Worm (Caenorhabditis elegans) whole organism, L2 larva: Measurements from ENCODE around the gene ebp-3.

Source experiments
- F13H6.1 ChIP-seq: sonication (generic microtip); optimal IDR thresholded peaks from 2 replicates; lab custom pipeline; 2016; ENCODE audit warnings: missing genetic modification characterization, missing compliant biosample characterization
- Y55F3AM.14 ChIP-seq: fragments of 200-800 bp; sonication (Bioruptor generic); optimal IDR thresholded peaks from 2 replicates; lab custom pipeline; 2018; ENCODE audit warnings: mild to moderate bottlenecking, missing genetic modification characterization, missing compliant biosample characterization
- alr-1 ChIP-seq: fragments of 150-350 bp; optimal IDR thresholded peaks from 2 replicates; lab custom pipeline; 2014; ENCODE audit warnings: missing biosample characterization, missing genetic modification characterization
- ama-1 ChIP-seq: fragments of 150-350 bp; optimal IDR thresholded peaks from 2 replicates; lab custom pipeline; 2018; ENCODE audit warnings: inconsistent platforms
- blmp-1 ChIP-seq: sonication (generic microtip); optimal IDR thresholded peaks from 2 replicates; lab custom pipeline; 2017; ENCODE audit warnings: missing genetic modification characterization, mild to moderate bottlenecking, missing compliant biosample characterization, antibody characterized with exemption, moderate library complexity; ENCODE audit not compliant: insufficient read depth
- ceh-16 ChIP-seq: fragments of 150-350 bp; optimal IDR thresholded peaks from 2 replicates; lab custom pipeline; 2014; ENCODE audit warnings: missing biosample characterization, missing genetic modification characterization
- ceh-82 ChIP-seq: fragments of 150-350 bp; optimal IDR thresholded peaks from 2 replicates; lab custom pipeline; 2014; ENCODE audit warnings: missing biosample characterization, missing genetic modification characterization
- dmd-4 ChIP-seq: sonication (generic microtip); optimal IDR thresholded peaks from 2 replicates; lab custom pipeline; 2017; ENCODE audit warnings: missing biosample characterization, missing genetic modification characterization
- elt-3 ChIP-seq: sonication (generic microtip); optimal IDR thresholded peaks from 2 replicates; lab custom pipeline; 2017; ENCODE audit warnings: missing biosample characterization, missing genetic modification characterization
- lin-11 ChIP-seq: fragments of 150-350 bp; sonication (generic microtip); optimal IDR thresholded peaks from 2 replicates; lab custom pipeline; 2014; ENCODE audit warnings: missing biosample characterization, missing genetic modification characterization, inconsistent platforms, mixed read lengths
- lin-13 ChIP-seq: fragments of 150-350 bp; optimal IDR thresholded peaks from 2 replicates; lab custom pipeline; 2014; ENCODE audit warnings: missing biosample characterization, missing genetic modification reagents, missing genetic modification characterization
- lin-39 ChIP-seq: fragments of 150-350 bp; optimal IDR thresholded peaks from 2 replicates; lab custom pipeline; 2014; ENCODE audit warnings: missing biosample characterization, missing genetic modification reagents, missing genetic modification characterization
- lsy-2 ChIP-seq, 2 experiments: fragments of 150-350 bp in 1 of 2; sonication (generic microtip) in 1 of 2; optimal IDR thresholded peaks; 2 replicates each; lab custom pipeline; 2014 to 2017; ENCODE audit warnings: missing biosample characterization in 2 of 2, missing genetic modification characterization in 2 of 2
- mab-5 ChIP-seq: fragments of 150-350 bp; optimal IDR thresholded peaks from 2 replicates; lab custom pipeline; 2014; ENCODE audit warnings: missing biosample characterization, missing genetic modification characterization
- nhr-10 ChIP-seq: sonication (generic microtip); optimal IDR thresholded peaks from 2 replicates; lab custom pipeline; 2017; ENCODE audit warnings: missing biosample characterization, missing genetic modification characterization
- nhr-11 ChIP-seq: fragments of 150-350 bp; optimal IDR thresholded peaks from 2 replicates; lab custom pipeline; 2014; ENCODE audit warnings: missing biosample characterization, missing genetic modification characterization
- nhr-12 ChIP-seq: fragments of 150-350 bp; optimal IDR thresholded peaks from 2 replicates; lab custom pipeline; 2014; ENCODE audit warnings: missing biosample characterization, missing genetic modification characterization
- nhr-21 ChIP-seq: fragments of 150-350 bp; optimal IDR thresholded peaks from 2 replicates; lab custom pipeline; 2014; ENCODE audit warnings: missing biosample characterization, missing genetic modification characterization
- sma-3 ChIP-seq: sonication (generic microtip); optimal IDR thresholded peaks from 2 replicates; lab custom pipeline; 2016; ENCODE audit warnings: missing genetic modification reagents, missing genetic modification characterization, missing compliant biosample characterization
- zag-1 ChIP-seq: fragments of 150-350 bp; optimal IDR thresholded peaks from 2 replicates; lab custom pipeline; 2014; ENCODE audit warnings: missing biosample characterization, missing genetic modification characterization

ebp-3 gene

DNA sequence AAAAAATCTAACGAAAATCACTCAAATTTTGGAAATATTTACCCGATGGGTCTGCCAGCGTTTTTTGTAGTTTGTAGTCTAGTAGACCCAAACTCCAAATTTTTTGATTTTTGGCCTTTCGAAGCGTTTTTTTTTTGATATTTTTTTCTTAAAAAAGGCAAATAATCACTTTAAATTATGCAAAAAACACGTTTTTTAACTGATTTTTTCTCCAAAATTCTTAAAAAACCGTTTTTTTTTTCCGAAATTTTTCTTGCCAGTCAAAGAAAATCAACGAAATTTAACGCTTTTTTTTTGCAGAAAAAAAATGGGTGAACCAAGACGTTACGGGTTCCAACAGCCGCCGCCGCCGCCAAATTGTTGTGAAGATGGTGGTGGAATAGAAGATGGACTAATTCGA is 52.2 kb downstream of the ebp-3 start, which contains the start of gene Y37H2A.1:
Gene Y37H2A.1, plus strand, starts transcription at position 301 of the 400 bp plus-strand sequence.
- no peak for TF ChIP-seq Y55F3AM.14
- no peak for TF ChIP-seq ceh-82 (tag; lab: Kevin White, UChicago)
- TF ChIP-seq nhr-21 (tag; lab: Kevin White, UChicago), result no peak
- no peak for TF ChIP-seq nhr-10 (tag; lab: Kevin White, UChicago)
- TF ChIP-seq alr-1 (tag; lab: Kevin White, UChicago), result no peak
- TF ChIP-seq lin-11 (tag; lab: Kevin White, UChicago), result no peak
- no peak for TF ChIP-seq ama-1 (lab: Kevin White, UChicago)
- TF ChIP-seq elt-3, result no peak
- TF ChIP-seq sma-3 (GFP tag; lab: Kevin White, UChicago), result no peak
- TF ChIP-seq mab-5 (tag; lab: Kevin White, UChicago), result no peak
- TF ChIP-seq lsy-2 (tag; optimal IDR thresholded peaks at IDR 0.05; lab: Kevin White, UChicago), result no peak
- no peak for TF ChIP-seq blmp-1
- TF ChIP-seq nhr-12 (tag; lab: Kevin White, UChicago), result no peak
- TF ChIP-seq F13H6.1, result no peak
- TF ChIP-seq nhr-11 (tag; lab: Kevin White, UChicago), result no peak

DNA sequence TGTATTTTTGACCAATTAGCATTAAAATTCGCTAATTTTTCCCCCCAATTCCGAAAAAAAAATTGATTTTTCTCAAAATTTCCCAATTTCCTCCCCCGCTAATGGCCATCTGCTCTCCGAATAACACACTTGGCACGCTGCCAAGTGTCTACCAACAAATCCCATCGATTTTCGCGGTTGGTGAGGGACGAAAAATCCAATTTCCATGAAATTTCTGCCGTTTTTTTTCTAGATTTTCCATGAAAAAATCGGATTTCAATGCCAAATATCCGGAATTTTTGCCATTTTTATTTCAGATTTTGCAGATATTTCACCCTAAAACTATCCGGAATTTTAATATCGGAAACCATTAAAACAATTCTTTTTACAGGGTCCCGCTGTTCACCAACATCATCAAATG is 53.7 kb downstream of the ebp-3 start:
- TF ChIP-seq ceh-82 (tag; lab: Kevin White, UChicago) (no peak), lin-39 (tag; lab: Kevin White, UChicago) (no peak), mab-5 (tag; lab: Kevin White, UChicago) (no peak), zag-1 (tag; lab: Kevin White, UChicago) (no peak), ceh-16 (tag; lab: Kevin White, UChicago) (no peak), lin-13 (GFP tag; lab: Kevin White, UChicago) (no peak), dmd-4 (tag; lab: Kevin White, UChicago) (no peak), alr-1 (tag; lab: Kevin White, UChicago) (no peak)
